Worm (Caenorhabditis elegans) whole organism, midembryonic: Measurements from ENCODE around the gene Y54F10BM.6.

Experiments
- flt-1 ChIP-seq: fragments of 200-800 bp; sonication (Bioruptor generic); IDR thresholded peaks from 2 replicates; pipeline ENCODE4 v1.3.6; 2022; ENCODE audit warnings: missing genetic modification characterization, missing compliant biosample characterization
- klf-2 ChIP-seq: fragments of 200-800 bp; sonication (Bioruptor generic); conservative IDR thresholded peaks from 2 replicates; pipeline ENCODE4 v1.3.6; 2022; ENCODE audit warnings: missing genetic modification reagents, missing genetic modification characterization, missing compliant biosample characterization
- med-1 ChIP-seq: sonication (generic microtip); optimal IDR thresholded peaks from 2 replicates; lab custom pipeline; 2017; ENCODE audit warnings: missing genetic modification characterization, mild to moderate bottlenecking, missing compliant biosample characterization, antibody characterized with exemption, missing genetic modification reagents; ENCODE audit not compliant: insufficient read depth
- tab-1 ChIP-seq: fragments of 200-800 bp; sonication (Bioruptor generic); IDR thresholded peaks from 2 replicates; pipeline ENCODE4 v1.3.6; 2022; ENCODE audit warnings: missing genetic modification characterization, missing compliant biosample characterization
- ztf-23 ChIP-seq: fragments of 200-800 bp; sonication (Bioruptor generic); IDR thresholded peaks from 2 replicates; pipeline ENCODE4 v1.3.6; 2022; ENCODE audit warnings: missing genetic modification reagents, missing genetic modification characterization, missing compliant biosample characterization
- ztf-29 ChIP-seq: fragments of 200-800 bp; sonication (Bioruptor generic); IDR thresholded peaks from 2 replicates; pipeline ENCODE4 v1.3.6; 2022; ENCODE audit warnings: missing genetic modification reagents, missing genetic modification characterization, missing compliant biosample characterization

ce11 chrIII:2233399-2233798, 29.6 kb upstream of the Y54F10BM.6 start:
- no peak for TF ChIP-seq ztf-29 (GFP tag; lab: Robert Waterston, UW)
- no peak for TF ChIP-seq med-1 (GFP tag; lab: Kevin White, UChicago)
- no peak for TF ChIP-seq ztf-23 (GFP tag; lab: Robert Waterston, UW)
- no peak for TF ChIP-seq flt-1 (GFP tag; lab: Robert Waterston, UW)
- no peak for TF ChIP-seq tab-1
- TF ChIP-seq klf-2, result no peak
